Fruit fly (Drosophila melanogaster): ENCODE data around the gene Pfdn1.

The Pfdn1 gene

dm6 chr2L:6100202-6100689 lies 31.4 kb downstream of the Pfdn1 start, which contains the start of gene stai:
Gene stai (plus strand): TSS chr2L:6100377.
- TF ChIP-seq CG8478 (optimal IDR thresholded peaks at IDR 0.05): no peak
- TF ChIP-seq pan (optimal IDR thresholded peaks at IDR 0.05): peak; percentile 10

- no peak for TF ChIP-seq psq (optimal IDR thresholded peaks at IDR 0.05)
- TF ChIP-seq pan (optimal IDR thresholded peaks at IDR 0.05): no peak
- TF ChIP-seq Dll (optimal IDR thresholded peaks at IDR 0.05): no peak
These were observed 40.5 kb downstream of the Pfdn1 start for dm6 chr2L:6109313-6109847.

dm6 chr2L:6110781-6111180 lies 41.9 kb downstream of the Pfdn1 start:
- TF ChIP-seq psq (optimal IDR thresholded peaks at IDR 0.05) (no peak), EcR (GFP tag; optimal IDR thresholded peaks at IDR 0.05) (no peak), CG8478 (optimal IDR thresholded peaks at IDR 0.05) (no peak), Dll (optimal IDR thresholded peaks at IDR 0.05) (no peak), pan (optimal IDR thresholded peaks at IDR 0.05) (no peak), usp (GFP tag; optimal IDR thresholded peaks at IDR 0.05) (no peak)

dm6 chr2L:6118212-6118611 lies 49.3 kb downstream of the Pfdn1 start, which contains the start of gene CG31642:
Gene CG31642 (plus strand): TSS chr2L:6118512.
- no peak for TF ChIP-seq CG8478 (optimal IDR thresholded peaks at IDR 0.05)
